Fruit fly (Drosophila melanogaster) whole organism, adult: ENCODE measurements around the gene CG10154.

Experiments used
- CG33017 ChIP-seq: fragments of 200-800 bp; sonication (Bioruptor generic); optimal IDR thresholded peaks from 2 replicates; lab custom pipeline; 2018; ENCODE audit warnings: missing biosample characterization, mild to moderate bottlenecking, missing genetic modification characterization, moderate library complexity
- CG5204 ChIP-seq: fragments of 200-800 bp; sonication (Bioruptor generic); optimal IDR thresholded peaks from 2 replicates; lab custom pipeline; 2016; ENCODE audit warnings: missing biosample characterization, missing genetic modification characterization
- CG7045 ChIP-seq: fragments of 200-800 bp; sonication (Bioruptor generic); optimal IDR thresholded peaks from 2 replicates; lab custom pipeline; 2017; ENCODE audit warnings: missing biosample characterization, mild to moderate bottlenecking, missing genetic modification characterization
- Clk ChIP-seq: fragments of 200-800 bp; sonication (Bioruptor generic); optimal IDR thresholded peaks from 2 replicates; lab custom pipeline; 2017; ENCODE audit warnings: missing biosample characterization, missing genetic modification characterization
- Hr96 ChIP-seq: fragments of 200-800 bp; sonication (Bioruptor generic); optimal IDR thresholded peaks from 2 replicates; lab custom pipeline; 2016; ENCODE audit warnings: missing biosample characterization, missing genetic modification characterization
- Mnt ChIP-seq: fragments of 200-800 bp; sonication (Bioruptor generic); optimal IDR thresholded peaks from 2 replicates; lab custom pipeline; 2016; ENCODE audit warnings: missing biosample characterization, mild to moderate bottlenecking, missing genetic modification characterization
- ovo ChIP-seq: fragments of 200-800 bp; sonication (Bioruptor generic); optimal IDR thresholded peaks from 2 replicates; lab custom pipeline; 2016; ENCODE audit warnings: missing biosample characterization, missing genetic modification characterization
- pad ChIP-seq: fragments of 200-800 bp; sonication (Bioruptor generic); optimal IDR thresholded peaks from 3 replicates; lab custom pipeline; 2017; ENCODE audit warnings: missing biosample characterization, missing genetic modification characterization, mild to moderate bottlenecking, moderate library complexity, missing genetic modification reagents
- tj ChIP-seq: fragments of 200-800 bp; sonication (Bioruptor generic); optimal IDR thresholded peaks from 3 replicates; lab custom pipeline; 2017; ENCODE audit warnings: missing biosample characterization, mild to moderate bottlenecking, missing genetic modification characterization, moderate library complexity

dm6 chr3L:13410999-13411398 is 25.9 kb downstream of the CG10154 start:
- TF ChIP-seq pad, result no peak
- no peak for TF ChIP-seq CG33017 (tag; lab: Kevin White, UChicago)
- no peak for TF ChIP-seq CG5204 (GFP tag; lab: Kevin White, UChicago)
- no peak for TF ChIP-seq Hr96 (GFP tag; lab: Kevin White, UChicago)
- no peak for TF ChIP-seq Clk (GFP tag; lab: Kevin White, UChicago)
- TF ChIP-seq CG7045 (GFP tag; lab: Kevin White, UChicago), result no peak
- no peak for TF ChIP-seq tj (GFP tag; lab: Kevin White, UChicago)
- TF ChIP-seq ovo, result no peak
- TF ChIP-seq Mnt, result no peak
